Fruit fly (Drosophila melanogaster) whole organism, wandering third instar larva: Measurements from ENCODE around the gene CG42660.

Experiments
- Abd-B ChIP-seq: fragments of >200 bp; optimal IDR thresholded peaks from 2 replicates; lab custom pipeline; 2017; ENCODE audit warnings: missing biosample characterization, missing genetic modification characterization
- CG32264 ChIP-seq: fragments of 200-800 bp; sonication (Bioruptor generic); optimal IDR thresholded peaks from 2 replicates; lab custom pipeline; 2016; ENCODE audit warnings: missing biosample characterization, missing genetic modification characterization
- CrebA ChIP-seq: fragments of 200-800 bp; sonication (Bioruptor generic); optimal IDR thresholded peaks from 2 replicates; lab custom pipeline; 2016; ENCODE audit warnings: missing biosample characterization, mild to moderate bottlenecking, missing genetic modification characterization, borderline replicate concordance
- Dfd ChIP-seq: fragments of >200 bp; optimal IDR thresholded peaks from 2 replicates; lab custom pipeline; 2017; ENCODE audit warnings: missing biosample characterization, missing genetic modification characterization
- Dif ChIP-seq: fragments of 200-275, 200-300 bp; sonication (Bioruptor generic); optimal IDR thresholded peaks from 2 replicates; lab custom pipeline; 2018; ENCODE audit warnings: missing biosample characterization, missing genetic modification characterization; ENCODE audit not compliant: partially characterized antibody
- GATAd ChIP-seq: sonication (Bioruptor generic); optimal IDR thresholded peaks from 2 replicates; lab custom pipeline; 2016; ENCODE audit warnings: missing biosample characterization, missing genetic modification characterization
- Hnf4 ChIP-seq: fragments of 200-800 bp; sonication (Bioruptor generic); optimal IDR thresholded peaks from 2 replicates; lab custom pipeline; 2016; ENCODE audit warnings: missing biosample characterization, mild to moderate bottlenecking, missing genetic modification characterization
- Hr83 ChIP-seq: fragments of 200-300 bp; sonication (Bioruptor generic); optimal IDR thresholded peaks from 2 replicates; lab custom pipeline; 2016; ENCODE audit warnings: missing biosample characterization, mild to moderate bottlenecking, missing genetic modification characterization, moderate library complexity; ENCODE audit not compliant: poor library complexity, severe bottlenecking
- Jra ChIP-seq: sonication (Bioruptor generic); optimal IDR thresholded peaks from 2 replicates; lab custom pipeline; 2016; ENCODE audit warnings: missing biosample characterization, missing genetic modification characterization
- Mio ChIP-seq: sonication (Bioruptor generic); optimal IDR thresholded peaks from 2 replicates; lab custom pipeline; 2016; ENCODE audit warnings: missing biosample characterization, missing genetic modification characterization
- N ChIP-seq: fragments of >200 bp; optimal IDR thresholded peaks from 2 replicates; lab custom pipeline; 2018; ENCODE audit warnings: missing biosample characterization, missing external identifiers, missing genetic modification characterization
- OdsH ChIP-seq: fragments of 200-800 bp; sonication (Bioruptor generic); optimal IDR thresholded peaks from 2 replicates; lab custom pipeline; 2016; ENCODE audit warnings: missing biosample characterization, mild to moderate bottlenecking, missing genetic modification characterization
- Rel ChIP-seq, 2 experiments: fragments of 200-800 bp; sonication (Bioruptor generic) in 1 of 2; optimal IDR thresholded peaks; 2 replicates in 1 of 2; 3 replicates in 1 of 2; lab custom pipeline; 2016 to 2019; ENCODE audit warnings: mild to moderate bottlenecking in 2 of 2, missing biosample characterization in 2 of 2, missing genetic modification characterization in 2 of 2, moderate library complexity in 1 of 2
- Sp1 ChIP-seq: fragments of 200-800 bp; sonication (Bioruptor generic); optimal IDR thresholded peaks from 3 replicates; lab custom pipeline; 2019; ENCODE audit warnings: missing biosample characterization, mild to moderate bottlenecking, missing genetic modification characterization, moderate library complexity
- br ChIP-seq: fragments of 200-800 bp; sonication (Bioruptor generic); optimal IDR thresholded peaks from 2 replicates; lab custom pipeline; 2016; ENCODE audit warnings: missing biosample characterization, missing genetic modification characterization
- brk ChIP-seq: fragments of 200-800 bp; sonication (Bioruptor generic); optimal IDR thresholded peaks from 2 replicates; lab custom pipeline; 2016; ENCODE audit warnings: missing biosample characterization, mild to moderate bottlenecking, missing genetic modification characterization
- dl ChIP-seq, 2 experiments: fragments of 175-275, 200-275 bp in 1 of 2; fragments of 200-275 bp in 1 of 2; sonication (Bioruptor generic); optimal IDR thresholded peaks; lab custom pipeline; 2018; ENCODE audit warnings: mild to moderate bottlenecking in 2 of 2, missing biosample characterization in 2 of 2, missing genetic modification characterization in 2 of 2, moderate library complexity in 2 of 2; ENCODE audit not compliant: partially characterized antibody in 2 of 2, insufficient read depth in 1 of 2
- dmrt93B ChIP-seq: fragments of 200-800 bp; sonication (Bioruptor generic); optimal IDR thresholded peaks from 2 replicates; lab custom pipeline; 2018; ENCODE audit warnings: missing biosample characterization, mild to moderate bottlenecking, missing genetic modification characterization
- dsf ChIP-seq: sonication (Bioruptor generic); optimal IDR thresholded peaks from 2 replicates; lab custom pipeline; 2016; ENCODE audit warnings: missing biosample characterization, missing genetic modification characterization, borderline replicate concordance
- ey ChIP-seq: fragments of 200-800 bp; sonication (Bioruptor generic); optimal IDR thresholded peaks from 2 replicates; lab custom pipeline; 2016; ENCODE audit warnings: missing biosample characterization, missing genetic modification characterization
- foxo ChIP-seq, 2 experiments: fragments of 200-800 bp; sonication (Bioruptor generic); optimal IDR thresholded peaks; 2 replicates in 1 of 2; 3 replicates in 1 of 2; lab custom pipeline; 2016 to 2017; ENCODE audit warnings: missing biosample characterization in 2 of 2, missing genetic modification characterization in 2 of 2
- fru ChIP-seq: fragments of 200-800 bp; sonication (Bioruptor generic); optimal IDR thresholded peaks from 3 replicates; lab custom pipeline; 2016; ENCODE audit warnings: missing biosample characterization, mild to moderate bottlenecking, missing genetic modification characterization
- jim ChIP-seq: fragments of 175-275, 200-325 bp; sonication (Bioruptor generic); optimal IDR thresholded peaks from 2 replicates; lab custom pipeline; 2016; ENCODE audit warnings: missing biosample characterization, mild to moderate bottlenecking, missing genetic modification characterization
- lola ChIP-seq: fragments of >200 bp; optimal IDR thresholded peaks from 2 replicates; lab custom pipeline; 2017; ENCODE audit warnings: missing biosample characterization, missing genetic modification characterization
- pan ChIP-seq: fragments of >200 bp; optimal IDR thresholded peaks from 2 replicates; lab custom pipeline; 2017
- psq ChIP-seq: fragments of 200-800 bp; sonication (Bioruptor generic); optimal IDR thresholded peaks from 3 replicates; lab custom pipeline; 2017; ENCODE audit warnings: missing biosample characterization, mild to moderate bottlenecking, missing genetic modification characterization, moderate library complexity
- rgr ChIP-seq: fragments of 200-800 bp; sonication (Bioruptor generic); optimal IDR thresholded peaks from 3 replicates; lab custom pipeline; 2016; ENCODE audit warnings: missing biosample characterization, mild to moderate bottlenecking, missing genetic modification characterization
- sv ChIP-seq: fragments of 200-800 bp; sonication (Bioruptor generic); optimal IDR thresholded peaks from 3 replicates; lab custom pipeline; 2016; ENCODE audit warnings: missing biosample characterization, missing genetic modification characterization
- tai ChIP-seq: sonication (Bioruptor generic); optimal IDR thresholded peaks from 2 replicates; lab custom pipeline; 2016; ENCODE audit warnings: missing biosample characterization, missing genetic modification characterization
- woc ChIP-seq: sonication (Bioruptor generic); optimal IDR thresholded peaks from 2 replicates; lab custom pipeline; 2016; ENCODE audit warnings: missing biosample characterization, mild to moderate bottlenecking, missing genetic modification characterization

The CG42660 gene

dm6 chr3L:7439305-7439704 lies 26.0 kb upstream of the CG42660 start, which contains the start of gene sphinx1:
sphinx1 (minus strand) TSS chr3L:7439405.
- TF ChIP-seq CrebA (no peak), CG32264 (no peak), rgr (GFP tag; lab: Kevin White, UChicago) (no peak)

- no peak for TF ChIP-seq dsf (GFP tag; lab: Kevin White, UChicago)
- no peak for TF ChIP-seq fru
- TF ChIP-seq dmrt93B (GFP tag; lab: Kevin White, UChicago) = no peak
- no peak for TF ChIP-seq lola (GFP tag; lab: Kevin White, UChicago)
- TF ChIP-seq Rel (GFP tag; optimal IDR thresholded peaks at IDR 0.05; lab: Kevin White, UChicago) = no peak
- no peak for TF ChIP-seq Rel (tag; optimal IDR thresholded peaks at IDR 0.05; lab: Kevin White, UChicago)
- no peak for TF ChIP-seq GATAd (GFP tag; lab: Kevin White, UChicago)
- TF ChIP-seq N = no peak
- TF ChIP-seq Dfd (GFP tag; lab: Kevin White, UChicago) = no peak
- no peak for TF ChIP-seq Sp1 (GFP tag; lab: Kevin White, UChicago)
- TF ChIP-seq brk (GFP tag; lab: Kevin White, UChicago) = no peak
- TF ChIP-seq br (GFP tag; lab: Kevin White, UChicago) = no peak
These were observed 24.7 kb upstream of the CG42660 start, which contains the start of gene sphinx2 for dm6 chr3L:7440633-7441032. sphinx2 (minus strand) TSS chr3L:7440733.

dm6 chr3L:7449097-7449496 lies 16.2 kb upstream of the CG42660 start:
- TF ChIP-seq Rel (GFP tag; optimal IDR thresholded peaks at IDR 0.05; lab: Kevin White, UChicago) (no peak), Rel (tag; optimal IDR thresholded peaks at IDR 0.05; lab: Kevin White, UChicago) (no peak), fru (no peak), brk (GFP tag; lab: Kevin White, UChicago) (no peak), dl (GFP tag; optimal IDR thresholded peaks at IDR 0.05; lab: Kevin White, UChicago; ENCODE audit: insufficient read depth in 1 of 2, partially characterized antibody in 2 of 2) (no peak), Hnf4 (GFP tag; lab: Kevin White, UChicago) (no peak), tai (GFP tag; lab: Kevin White, UChicago) (no peak), CrebA (no peak), Hr83 (no peak), OdsH (GFP tag; lab: Kevin White, UChicago) (no peak), foxo (GFP tag; optimal IDR thresholded peaks at IDR 0.05; lab: Kevin White, UChicago) (no peak), sv (no peak), ey (no peak), woc (GFP tag; lab: Kevin White, UChicago) (no peak), Dif (GFP tag; lab: Kevin White, UChicago) (no peak), lola (GFP tag; lab: Kevin White, UChicago) (no peak)

DNA sequence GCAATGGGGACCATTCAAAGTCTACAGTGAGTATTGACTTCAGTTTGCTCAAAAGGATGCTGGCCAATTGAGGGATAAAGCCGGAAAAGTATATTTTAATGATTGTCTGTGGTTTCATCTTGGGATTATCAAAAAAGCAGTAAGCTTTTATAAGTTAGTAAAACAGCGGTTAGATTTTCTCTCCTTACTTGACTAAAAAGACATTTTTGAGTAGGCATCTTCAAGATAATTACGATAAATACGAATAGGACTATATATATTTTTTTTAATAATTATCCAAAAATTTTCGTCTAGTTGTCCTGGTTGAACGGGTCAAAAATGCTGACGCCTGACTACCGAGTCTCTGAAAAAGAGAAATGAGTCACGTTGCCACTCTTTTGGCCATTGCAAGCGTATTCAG lies 14.8 kb upstream of the CG42660 start, which contains the start of gene CG33278:
Gene CG33278, plus strand, starts transcription at position 301 of the 400 bp plus-strand sequence.
- no peak for TF ChIP-seq GATAd (GFP tag; lab: Kevin White, UChicago)
- no peak for TF ChIP-seq psq
- no peak for TF ChIP-seq Jra (GFP tag; lab: Kevin White, UChicago)
- no peak for TF ChIP-seq Hnf4 (GFP tag; lab: Kevin White, UChicago)
- no peak for TF ChIP-seq Hr83
- no peak for TF ChIP-seq Mio (GFP tag; lab: Kevin White, UChicago)
- no peak for TF ChIP-seq dmrt93B (GFP tag; lab: Kevin White, UChicago)
- TF ChIP-seq foxo (GFP tag; optimal IDR thresholded peaks at IDR 0.05; lab: Kevin White, UChicago) = no peak
- TF ChIP-seq ey = no peak
- TF ChIP-seq dl (GFP tag; optimal IDR thresholded peaks at IDR 0.05; lab: Kevin White, UChicago; ENCODE audit: insufficient read depth in 1 of 2, partially characterized antibody in 2 of 2) = no peak

dm6 chr3L:7455849-7456248 lies 9.5 kb upstream of the CG42660 start, which contains the start of gene ppk26:
ppk26 (plus strand) TSS chr3L:7456149.
- TF ChIP-seq jim (GFP tag; lab: Kevin White, UChicago) (no peak), fru (no peak), Jra (GFP tag; lab: Kevin White, UChicago) (no peak), woc (GFP tag; lab: Kevin White, UChicago) (no peak), Dfd (GFP tag; lab: Kevin White, UChicago) (no peak), Abd-B (no peak), sv (no peak), N (no peak), psq (no peak), pan (no peak)
